Fruit fly (Drosophila melanogaster) whole organism, embryonic: ENCODE measurements around the gene CG5986.

ENCODE experiments used
- Atf6 ChIP-seq: fragments of 200-800 bp; sonication (Bioruptor generic); IDR thresholded peaks from 2 replicates; pipeline ENCODE4 v1.3.6; 2022; ENCODE audit warnings: missing biosample characterization, missing genetic modification characterization
- BtbVII ChIP-seq: fragments of 200-800 bp; sonication (Bioruptor generic); optimal IDR thresholded peaks from 3 replicates; lab custom pipeline; 2017; ENCODE audit warnings: missing biosample characterization, mild to moderate bottlenecking, missing genetic modification characterization
- CG11560 ChIP-seq: fragments of 200-800 bp; sonication (Bioruptor generic); IDR thresholded peaks from 3 replicates; pipeline ENCODE4 v1.3.6; 2022; ENCODE audit warnings: missing biosample characterization, missing genetic modification characterization
- CG13123 ChIP-seq: fragments of 200-800 bp; sonication (Bioruptor generic); optimal IDR thresholded peaks from 2 replicates; lab custom pipeline; 2016; ENCODE audit warnings: missing biosample characterization, missing genetic modification characterization
- CG1602 ChIP-seq: fragments of 200-800 bp; sonication (Bioruptor generic); optimal IDR thresholded peaks from 3 replicates; lab custom pipeline; 2016; ENCODE audit warnings: missing biosample characterization, missing genetic modification characterization
- CG16813 ChIP-seq: fragments of 200-800 bp; sonication (Bioruptor generic); IDR thresholded peaks from 3 replicates; pipeline ENCODE4 v1.3.6; 2022; ENCODE audit warnings: missing biosample characterization, missing genetic modification characterization; ENCODE audit not compliant: partially characterized antibody
- CG17186 ChIP-seq: fragments of 200-800 bp; sonication (Bioruptor generic); optimal IDR thresholded peaks from 3 replicates; lab custom pipeline; 2017; ENCODE audit warnings: missing biosample characterization, missing genetic modification reagents, missing genetic modification characterization
- CG17912 ChIP-seq: fragments of 200-800 bp; sonication (Bioruptor generic); optimal IDR thresholded peaks from 2 replicates; lab custom pipeline; 2018; ENCODE audit warnings: missing biosample characterization, mild to moderate bottlenecking, missing genetic modification characterization
- CG1792 ChIP-seq: fragments of 200-800 bp; sonication (Bioruptor generic); optimal IDR thresholded peaks from 2 replicates; lab custom pipeline; 2016; ENCODE audit warnings: missing biosample characterization, missing genetic modification characterization
- CG2120 ChIP-seq: fragments of 200-800 bp; sonication (Bioruptor generic); optimal IDR thresholded peaks from 3 replicates; lab custom pipeline; 2016; ENCODE audit warnings: missing biosample characterization, missing genetic modification characterization
- CG2678 ChIP-seq: fragments of 200-800 bp; sonication (Bioruptor generic); optimal IDR thresholded peaks from 3 replicates; lab custom pipeline; 2019; ENCODE audit warnings: missing biosample characterization, mild to moderate bottlenecking, missing genetic modification characterization, moderate library complexity
- CG2875 ChIP-seq: fragments of 200-800 bp; sonication (Bioruptor generic); optimal IDR thresholded peaks from 2 replicates; lab custom pipeline; 2017; ENCODE audit warnings: missing biosample characterization, mild to moderate bottlenecking, missing genetic modification characterization, missing genetic modification reagents
- CG31388 ChIP-seq: fragments of 200-800 bp; sonication (Bioruptor generic); optimal IDR thresholded peaks from 2 replicates; lab custom pipeline; 2016; ENCODE audit warnings: missing biosample characterization, missing genetic modification characterization
- CG5245 ChIP-seq: fragments of 200-800 bp; sonication (Bioruptor generic); optimal IDR thresholded peaks from 3 replicates; lab custom pipeline; 2016; ENCODE audit warnings: missing biosample characterization, missing genetic modification characterization
- CG6813 ChIP-seq: fragments of 200-800 bp; sonication (Bioruptor generic); optimal IDR thresholded peaks from 2 replicates; lab custom pipeline; 2017; ENCODE audit warnings: missing biosample characterization, missing genetic modification characterization, mild to moderate bottlenecking, moderate library complexity, missing genetic modification reagents
- CG6854 ChIP-seq: fragments of 200-800 bp; sonication (Bioruptor generic); optimal IDR thresholded peaks from 3 replicates; lab custom pipeline; 2017; ENCODE audit warnings: missing biosample characterization, mild to moderate bottlenecking, missing genetic modification characterization
- CG7556 ChIP-seq: fragments of 200-800 bp; sonication (Bioruptor generic); optimal IDR thresholded peaks from 2 replicates; lab custom pipeline; 2017; ENCODE audit warnings: missing biosample characterization, mild to moderate bottlenecking, missing genetic modification characterization
- CG8388 ChIP-seq: fragments of 200-800 bp; sonication (Bioruptor generic); optimal IDR thresholded peaks from 2 replicates; lab custom pipeline; 2019; ENCODE audit warnings: missing biosample characterization, mild to moderate bottlenecking, missing genetic modification characterization, moderate library complexity
- CG9727 ChIP-seq: fragments of 200-800 bp; sonication (Bioruptor generic); optimal IDR thresholded peaks from 3 replicates; lab custom pipeline; 2017; ENCODE audit warnings: missing biosample characterization, mild to moderate bottlenecking, missing genetic modification characterization
- CG9932 ChIP-seq: fragments of 200-800 bp; sonication (Bioruptor generic); IDR thresholded peaks from 2 replicates; pipeline ENCODE4 v1.3.6; 2022; ENCODE audit warnings: missing biosample characterization, missing genetic modification characterization
- CoRest ChIP-seq: fragments of 200-800 bp; sonication (Bioruptor generic); optimal IDR thresholded peaks from 3 replicates; lab custom pipeline; 2018; ENCODE audit warnings: missing biosample characterization, mild to moderate bottlenecking, missing genetic modification characterization, moderate library complexity
- D ChIP-seq, 2 experiments: fragments of 200-800 bp in 1 of 2; fragments of >200 bp in 1 of 2; sonication (Bioruptor generic) in 1 of 2; optimal IDR thresholded peaks; 2 replicates in 1 of 2; 3 replicates in 1 of 2; lab custom pipeline; 2017; ENCODE audit warnings: mild to moderate bottlenecking in 1 of 2, missing biosample characterization in 1 of 2, missing genetic modification characterization in 1 of 2, missing genetic modification reagents in 1 of 2
- Fer1 ChIP-seq: fragments of 200-800 bp; sonication (Bioruptor generic); optimal IDR thresholded peaks from 2 replicates; lab custom pipeline; 2017; ENCODE audit warnings: missing biosample characterization, mild to moderate bottlenecking, missing genetic modification characterization
- Fer3 ChIP-seq: fragments of 200-800 bp; sonication (Bioruptor generic); optimal IDR thresholded peaks from 2 replicates; lab custom pipeline; 2018; ENCODE audit warnings: missing biosample characterization, mild to moderate bottlenecking, missing genetic modification characterization, moderate library complexity
- Gug ChIP-seq: fragments of 200-800 bp; sonication (Bioruptor generic); IDR thresholded peaks from 4 replicates; pipeline ENCODE4 v1.3.6; 2022; ENCODE audit warnings: missing biosample characterization, missing genetic modification characterization
- HLH3B ChIP-seq: fragments of 200-800 bp; sonication (Bioruptor generic); IDR thresholded peaks from 2 replicates; pipeline ENCODE4 v1.3.6; 2022; ENCODE audit warnings: missing biosample characterization, missing genetic modification characterization
- Hmr ChIP-seq: fragments of 200-800 bp; sonication (Bioruptor generic); optimal IDR thresholded peaks from 3 replicates; lab custom pipeline; 2017; ENCODE audit warnings: mild to moderate bottlenecking, missing biosample characterization, missing genetic modification reagents, missing genetic modification characterization
- Lhr ChIP-seq: fragments of 200-800 bp; sonication (Bioruptor generic); optimal IDR thresholded peaks from 3 replicates; lab custom pipeline; 2017; ENCODE audit warnings: mild to moderate bottlenecking, missing biosample characterization, missing genetic modification reagents, missing genetic modification characterization
- Meics ChIP-seq: fragments of 200-800 bp; sonication (Bioruptor generic); optimal IDR thresholded peaks from 2 replicates; lab custom pipeline; 2017; ENCODE audit warnings: missing biosample characterization, mild to moderate bottlenecking, missing genetic modification characterization
- NK7.1 ChIP-seq: fragments of 200-800 bp; sonication (Bioruptor generic); optimal IDR thresholded peaks from 3 replicates; lab custom pipeline; 2016; ENCODE audit warnings: missing biosample characterization, missing genetic modification characterization
- Oli ChIP-seq: fragments of 200-800 bp; sonication (Bioruptor generic); optimal IDR thresholded peaks from 2 replicates; lab custom pipeline; 2018; ENCODE audit warnings: missing biosample characterization, mild to moderate bottlenecking, missing genetic modification characterization, moderate library complexity
- Ptx1 ChIP-seq: fragments of 200-800 bp; sonication (Bioruptor generic); IDR thresholded peaks from 2 replicates; pipeline ENCODE4 v1.3.6; 2022; ENCODE audit warnings: missing biosample characterization, missing genetic modification characterization
- Vsx1 ChIP-seq: fragments of 200-800 bp; sonication (Bioruptor generic); optimal IDR thresholded peaks from 2 replicates; lab custom pipeline; 2017; ENCODE audit warnings: missing biosample characterization, mild to moderate bottlenecking, missing genetic modification characterization, missing genetic modification reagents
- br ChIP-seq: fragments of >200 bp; optimal IDR thresholded peaks from 2 replicates; lab custom pipeline; 2017
- chif ChIP-seq, 2 experiments: fragments of 200-800 bp; sonication (Bioruptor generic); optimal IDR thresholded peaks; 3 replicates each; lab custom pipeline; 2016; ENCODE audit warnings: missing biosample characterization in 2 of 2, missing genetic modification characterization in 2 of 2
- chm ChIP-seq: fragments of 200-800 bp; sonication (Bioruptor generic); IDR thresholded peaks from 2 replicates; pipeline ENCODE4 v1.3.6; 2022; ENCODE audit warnings: missing biosample characterization, missing genetic modification characterization
- cwo ChIP-seq: fragments of 200-800 bp; sonication (Bioruptor generic); optimal IDR thresholded peaks from 3 replicates; lab custom pipeline; 2017; ENCODE audit warnings: missing biosample characterization, missing genetic modification characterization, mild to moderate bottlenecking, moderate library complexity, missing genetic modification reagents
- dan ChIP-seq: fragments of 200-800 bp; sonication (Bioruptor generic); IDR thresholded peaks from 2 replicates; pipeline ENCODE4 v1.3.6; 2022; ENCODE audit warnings: missing biosample characterization, missing genetic modification characterization
- dysf ChIP-seq: fragments of 200-800 bp; sonication (Bioruptor generic); IDR thresholded peaks from 3 replicates; pipeline ENCODE4 v1.3.6; 2022; ENCODE audit warnings: missing biosample characterization, missing genetic modification characterization
- grau ChIP-seq: fragments of 200-800 bp; optimal IDR thresholded peaks from 3 replicates; lab custom pipeline; 2019; ENCODE audit warnings: missing biosample characterization, mild to moderate bottlenecking, missing genetic modification characterization, moderate library complexity
- ind ChIP-seq: fragments of 200-800 bp; sonication (Bioruptor generic); optimal IDR thresholded peaks from 3 replicates; lab custom pipeline; 2016; ENCODE audit warnings: missing biosample characterization, missing genetic modification characterization
- lab ChIP-seq: fragments of 200-800 bp; sonication (Bioruptor generic); optimal IDR thresholded peaks from 3 replicates; lab custom pipeline; 2017; ENCODE audit warnings: missing biosample characterization, missing genetic modification characterization, mild to moderate bottlenecking, moderate library complexity, missing genetic modification reagents
- lilli ChIP-seq: fragments of 200-800 bp; sonication (Bioruptor generic); optimal IDR thresholded peaks from 3 replicates; lab custom pipeline; 2016; ENCODE audit warnings: missing biosample characterization, missing genetic modification characterization
- nmo ChIP-seq: fragments of 200-800 bp; sonication (Bioruptor generic); optimal IDR thresholded peaks from 2 replicates; lab custom pipeline; 2018; ENCODE audit warnings: missing biosample characterization, mild to moderate bottlenecking, missing genetic modification characterization, moderate library complexity
- ranshi ChIP-seq: fragments of 200-800 bp; sonication (Bioruptor generic); IDR thresholded peaks from 2 replicates; pipeline ENCODE4 v1.3.6; 2022; ENCODE audit warnings: missing biosample characterization, missing genetic modification characterization
- rib ChIP-seq: fragments of 200-800 bp; sonication (Bioruptor generic); IDR thresholded peaks from 2 replicates; pipeline ENCODE4 v1.3.6; 2022; ENCODE audit warnings: missing biosample characterization, missing genetic modification characterization
- sd ChIP-seq: fragments of 200-800 bp; sonication (Bioruptor generic); optimal IDR thresholded peaks from 3 replicates; lab custom pipeline; 2018; ENCODE audit warnings: missing biosample characterization, mild to moderate bottlenecking, missing genetic modification characterization, moderate library complexity
- seq ChIP-seq: fragments of 200-800 bp; sonication (Bioruptor generic); IDR thresholded peaks from 2 replicates; pipeline ENCODE4 v1.3.6; 2022; ENCODE audit warnings: missing biosample characterization, missing genetic modification characterization
- unc-4 ChIP-seq: fragments of 200-800 bp; sonication (Bioruptor generic); IDR thresholded peaks from 2 replicates; pipeline ENCODE4 v1.3.6; 2022; ENCODE audit warnings: missing biosample characterization, missing genetic modification characterization; ENCODE audit not compliant: partially characterized antibody
- vfl ChIP-seq: fragments of 200-800 bp; sonication (Bioruptor generic); optimal IDR thresholded peaks from 2 replicates; lab custom pipeline; 2016; ENCODE audit warnings: missing biosample characterization, missing genetic modification characterization

CG5986 gene

DNA sequence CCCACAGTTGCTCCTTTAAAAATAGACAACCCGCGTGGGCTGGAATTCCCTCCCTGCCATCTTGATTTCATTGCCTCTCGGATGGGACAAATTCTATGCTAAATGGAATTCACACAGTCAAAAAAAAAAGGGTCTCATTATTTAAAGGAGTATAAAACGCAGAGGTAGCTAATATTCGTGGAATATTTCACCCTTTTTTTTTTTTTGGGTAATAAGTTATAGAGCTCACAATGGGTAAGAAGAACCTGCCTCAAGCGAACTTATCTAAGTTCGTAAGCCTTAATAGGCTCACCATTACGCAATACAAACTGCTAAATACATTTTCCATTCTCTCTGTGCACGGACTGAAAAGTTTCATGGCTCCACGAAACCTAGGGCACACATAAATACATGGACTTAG lies 26.1 kb downstream of the CG5986 start (continued):
- peak; percentile 76 for TF ChIP-seq sd (tag; lab: Kevin White, UChicago)
- TF ChIP-seq CG13123, result no peak
- TF ChIP-seq vfl (GFP tag; lab: Kevin White, UChicago), result no peak
- TF ChIP-seq Oli, result peak; percentile 5
- TF ChIP-seq CG8388 (GFP tag; lab: Kevin White, UChicago), result no peak
- TF ChIP-seq CG11560, result no peak
- peak; percentile 38 for TF ChIP-seq lab
- TF ChIP-seq cwo (GFP tag; lab: Kevin White, UChicago), result peak; percentile 21
- TF ChIP-seq ind (GFP tag; lab: Kevin White, UChicago), result peak; percentile 0
- no peak for TF ChIP-seq CG1602 (GFP tag; lab: Kevin White, UChicago)
- 0 out of 2 replicates have a peak, but pooled peaks have one; percentile 10 for TF ChIP-seq CG9932 (GFP tag; lab: Robert Waterston, UW)
- 0 out of 2 replicates have a peak, but pooled peaks have one; percentile 30 for TF ChIP-seq ranshi
- TF ChIP-seq HLH3B, result no peak
- no peak for TF ChIP-seq CG5245 (GFP tag; lab: Kevin White, UChicago)
- peak; percentile 56 for TF ChIP-seq Fer1 (GFP tag; lab: Kevin White, UChicago)
- no peak for TF ChIP-seq CG6854 (GFP tag; lab: Kevin White, UChicago)
- TF ChIP-seq CG17912 (GFP tag; lab: Kevin White, UChicago), result no peak
- TF ChIP-seq chm (GFP tag; lab: Robert Waterston, UW), result no peak
- TF ChIP-seq Lhr (GFP tag; lab: Kevin White, UChicago), result no peak
- peak; percentile 34 for TF ChIP-seq CG7556 (GFP tag; lab: Kevin White, UChicago)
- TF ChIP-seq CG16813, result no peak
- peak; percentile 30 for TF ChIP-seq lilli (GFP tag; lab: Kevin White, UChicago)
- peak; percentile 60 for TF ChIP-seq CG2120 (GFP tag; lab: Kevin White, UChicago)
- TF ChIP-seq rib (GFP tag; lab: Robert Waterston, UW), result no peak
- no peak for TF ChIP-seq seq (GFP tag; lab: Robert Waterston, UW)
- no peak for TF ChIP-seq NK7.1 (GFP tag; lab: Kevin White, UChicago)
- peak; percentile 3 for TF ChIP-seq nmo (GFP tag; lab: Kevin White, UChicago)
- peak; percentile 49 for TF ChIP-seq Meics (GFP tag; lab: Kevin White, UChicago)
- no peak for TF ChIP-seq CG1792 (GFP tag; lab: Kevin White, UChicago)
- no peak for TF ChIP-seq br (lab: Kevin White, UChicago)
- TF ChIP-seq chif (GFP tag; optimal IDR thresholded peaks at IDR 0.05; lab: Kevin White, UChicago), result no peak
- TF ChIP-seq CG9727 (GFP tag; lab: Kevin White, UChicago), result peak; percentile 2
- peak; percentile 1 for TF ChIP-seq CG6813
- TF ChIP-seq Ptx1 (GFP tag; lab: Robert Waterston, UW), result 0 out of 2 replicates have a peak, but pooled peaks have one; percentile 26
- TF ChIP-seq CG2678, result peak; percentile 54
- TF ChIP-seq CG17186 (GFP tag; lab: Kevin White, UChicago), result no peak
- TF ChIP-seq CG2875 (GFP tag; lab: Kevin White, UChicago), result no peak
- TF ChIP-seq D (optimal IDR thresholded peaks at IDR 0.05; lab: Kevin White, UChicago), result no peak
- no peak for TF ChIP-seq D (GFP tag; optimal IDR thresholded peaks at IDR 0.05; lab: Kevin White, UChicago)
- peak; percentile 40 for TF ChIP-seq Fer3 (tag; lab: Kevin White, UChicago)
- no peak for TF ChIP-seq Vsx1 (GFP tag; lab: Kevin White, UChicago)
- peak; percentile 21 for TF ChIP-seq CoRest (tag; lab: Kevin White, UChicago)
- TF ChIP-seq unc-4, result no peak
- no peak for TF ChIP-seq CG31388 (GFP tag; lab: Kevin White, UChicago)
- peak; percentile 16 for TF ChIP-seq grau
- TF ChIP-seq dysf, result 0 out of 3 replicates have a peak, but pooled peaks have one; percentile 45
- no peak for TF ChIP-seq dan
- no peak for TF ChIP-seq Atf6 (GFP tag; lab: Robert Waterston, UW)
- peak; percentile 51 for TF ChIP-seq BtbVII (GFP tag; lab: Kevin White, UChicago)
- TF ChIP-seq Hmr (GFP tag; lab: Kevin White, UChicago), result peak; percentile 48
- TF ChIP-seq Gug, result no peak
